Worm (Caenorhabditis elegans) whole organism, L2 larva: ENCODE data around the gene sftb-6.

Experiments
- C34F6.9 ChIP-seq: fragments of 150-350 bp; optimal IDR thresholded peaks from 2 replicates; lab custom pipeline; 2014; ENCODE audit warnings: missing biosample characterization, missing genetic modification characterization
- R02D3.7 ChIP-seq: fragments of 150-350 bp; optimal IDR thresholded peaks from 2 replicates; lab custom pipeline; 2014; ENCODE audit warnings: missing biosample characterization, missing genetic modification characterization
- Y55F3AM.14 ChIP-seq: fragments of 200-800 bp; sonication (Bioruptor generic); optimal IDR thresholded peaks from 2 replicates; lab custom pipeline; 2018; ENCODE audit warnings: mild to moderate bottlenecking, missing genetic modification characterization, missing compliant biosample characterization
- ZK546.5 ChIP-seq: sonication (generic microtip); optimal IDR thresholded peaks from 2 replicates; lab custom pipeline; 2017; ENCODE audit warnings: missing biosample characterization, missing genetic modification characterization
- alr-1 ChIP-seq: fragments of 150-350 bp; optimal IDR thresholded peaks from 2 replicates; lab custom pipeline; 2014; ENCODE audit warnings: missing biosample characterization, missing genetic modification characterization
- ama-1 ChIP-seq: fragments of 150-350 bp; optimal IDR thresholded peaks from 2 replicates; lab custom pipeline; 2018; ENCODE audit warnings: inconsistent platforms
- blmp-1 ChIP-seq: sonication (generic microtip); optimal IDR thresholded peaks from 2 replicates; lab custom pipeline; 2017; ENCODE audit warnings: missing genetic modification characterization, mild to moderate bottlenecking, missing compliant biosample characterization, antibody characterized with exemption, moderate library complexity; ENCODE audit not compliant: insufficient read depth
- ceh-16 ChIP-seq: fragments of 150-350 bp; optimal IDR thresholded peaks from 2 replicates; lab custom pipeline; 2014; ENCODE audit warnings: missing biosample characterization, missing genetic modification characterization
- ceh-82 ChIP-seq: fragments of 150-350 bp; optimal IDR thresholded peaks from 2 replicates; lab custom pipeline; 2014; ENCODE audit warnings: missing biosample characterization, missing genetic modification characterization
- dmd-4 ChIP-seq: sonication (generic microtip); optimal IDR thresholded peaks from 2 replicates; lab custom pipeline; 2017; ENCODE audit warnings: missing biosample characterization, missing genetic modification characterization
- egl-27 ChIP-seq: sonication (generic microtip); optimal IDR thresholded peaks from 3 replicates; lab custom pipeline; 2017; ENCODE audit warnings: missing biosample characterization, missing genetic modification reagents, missing genetic modification characterization
- elt-1 ChIP-seq: fragments of 150-350 bp; optimal IDR thresholded peaks from 2 replicates; lab custom pipeline; 2014; ENCODE audit warnings: missing biosample characterization, missing genetic modification characterization
- fos-1 ChIP-seq: fragments of 150-350 bp; optimal IDR thresholded peaks from 2 replicates; lab custom pipeline; 2014; ENCODE audit warnings: missing biosample characterization, missing genetic modification characterization
- gmeb-1 ChIP-seq: fragments of 150-350 bp; optimal IDR thresholded peaks from 2 replicates; lab custom pipeline; 2014; ENCODE audit warnings: missing biosample characterization, missing genetic modification characterization
- lin-11 ChIP-seq: fragments of 150-350 bp; sonication (generic microtip); optimal IDR thresholded peaks from 2 replicates; lab custom pipeline; 2014; ENCODE audit warnings: missing biosample characterization, missing genetic modification characterization, inconsistent platforms, mixed read lengths
- lin-13 ChIP-seq: fragments of 150-350 bp; optimal IDR thresholded peaks from 2 replicates; lab custom pipeline; 2014; ENCODE audit warnings: missing biosample characterization, missing genetic modification reagents, missing genetic modification characterization
- lsy-2 ChIP-seq, 2 experiments: fragments of 150-350 bp in 1 of 2; sonication (generic microtip) in 1 of 2; optimal IDR thresholded peaks; 2 replicates each; lab custom pipeline; 2014 to 2017; ENCODE audit warnings: missing biosample characterization in 2 of 2, missing genetic modification characterization in 2 of 2
- mab-5 ChIP-seq: fragments of 150-350 bp; optimal IDR thresholded peaks from 2 replicates; lab custom pipeline; 2014; ENCODE audit warnings: missing biosample characterization, missing genetic modification characterization
- mdl-1 ChIP-seq, 2 experiments: fragments of 150-350 bp in 1 of 2; sonication (generic microtip) in 1 of 2; optimal IDR thresholded peaks; 2 replicates each; lab custom pipeline; 2017; ENCODE audit warnings: missing biosample characterization in 2 of 2, missing genetic modification characterization in 2 of 2
- nhr-10 ChIP-seq: sonication (generic microtip); optimal IDR thresholded peaks from 2 replicates; lab custom pipeline; 2017; ENCODE audit warnings: missing biosample characterization, missing genetic modification characterization
- nhr-129 ChIP-seq: fragments of 150-350 bp; optimal IDR thresholded peaks from 2 replicates; lab custom pipeline; 2014; ENCODE audit warnings: missing biosample characterization, missing genetic modification characterization
- nhr-25 ChIP-seq: fragments of 150-350 bp; sonication (generic microtip); optimal IDR thresholded peaks from 3 replicates; lab custom pipeline; 2014; ENCODE audit warnings: missing biosample characterization, missing genetic modification characterization
- nhr-6 ChIP-seq: fragments of 150-350 bp; optimal IDR thresholded peaks from 2 replicates; lab custom pipeline; 2014; ENCODE audit warnings: missing biosample characterization, missing genetic modification characterization
- nhr-77 ChIP-seq: fragments of 150-350 bp; optimal IDR thresholded peaks from 2 replicates; lab custom pipeline; 2014; ENCODE audit warnings: missing biosample characterization, missing genetic modification characterization
- peb-1 ChIP-seq: fragments of 150-350 bp; optimal IDR thresholded peaks from 2 replicates; lab custom pipeline; 2014; ENCODE audit warnings: missing biosample characterization, missing genetic modification characterization
- sem-4 ChIP-seq: fragments of 150-350 bp; optimal IDR thresholded peaks from 2 replicates; lab custom pipeline; 2014; ENCODE audit warnings: missing biosample characterization, missing genetic modification reagents, missing genetic modification characterization
- skn-1 ChIP-seq: sonication (generic microtip); optimal IDR thresholded peaks from 2 replicates; lab custom pipeline; 2017; ENCODE audit warnings: missing biosample characterization, missing genetic modification characterization
- sma-3 ChIP-seq: sonication (generic microtip); optimal IDR thresholded peaks from 2 replicates; lab custom pipeline; 2016; ENCODE audit warnings: missing genetic modification reagents, missing genetic modification characterization, missing compliant biosample characterization
- sma-9 ChIP-seq, 2 experiments: fragments of 150-350 bp in 1 of 2; sonication (generic microtip) in 1 of 2; optimal IDR thresholded peaks; 2 replicates each; lab custom pipeline; 2014 to 2016; ENCODE audit warnings: missing genetic modification characterization in 2 of 2, mild to moderate bottlenecking in 1 of 2, missing biosample characterization in 1 of 2, missing compliant biosample characterization in 1 of 2, missing genetic modification reagents in 1 of 2, moderate library complexity in 1 of 2
- snpc-4 ChIP-seq: fragments of 150-350 bp; optimal IDR thresholded peaks from 2 replicates; lab custom pipeline; 2014; ENCODE audit warnings: missing biosample characterization, missing genetic modification characterization
- unc-39 ChIP-seq: fragments of 150-350 bp; optimal IDR thresholded peaks from 2 replicates; lab custom pipeline; 2014; ENCODE audit warnings: missing biosample characterization, missing genetic modification characterization
- zag-1 ChIP-seq: fragments of 150-350 bp; optimal IDR thresholded peaks from 2 replicates; lab custom pipeline; 2014; ENCODE audit warnings: missing biosample characterization, missing genetic modification characterization
- ztf-1 ChIP-seq: fragments of 200-800 bp; sonication (Bioruptor generic); conservative IDR thresholded peaks from 2 replicates; pipeline ENCODE4 v1.3.6; 2022; ENCODE audit warnings: missing genetic modification characterization, missing compliant biosample characterization
- ztf-4 ChIP-seq: fragments of 150-350 bp; optimal IDR thresholded peaks from 2 replicates; lab custom pipeline; 2014; ENCODE audit warnings: missing biosample characterization, missing genetic modification characterization

Gene sftb-6

ce11 chrII:121121-121520 is 22.9 kb downstream of the sftb-6 start, which contains the start of gene K10B4.3:
TSS of gene K10B4.3 (minus strand) at chrII:121221.
- no peak for TF ChIP-seq sma-3 (GFP tag; lab: Kevin White, UChicago)
- no peak for TF ChIP-seq ceh-82 (tag; lab: Kevin White, UChicago)
- TF ChIP-seq skn-1 (tag; lab: Kevin White, UChicago), result no peak
- no peak for TF ChIP-seq fos-1 (tag; lab: Kevin White, UChicago)
- TF ChIP-seq nhr-129, result no peak
- no peak for TF ChIP-seq ZK546.5 (tag; lab: Kevin White, UChicago)
- TF ChIP-seq snpc-4 (tag; lab: Kevin White, UChicago), result no peak
- no peak for TF ChIP-seq lin-13 (GFP tag; lab: Kevin White, UChicago)
- TF ChIP-seq zag-1 (tag; lab: Kevin White, UChicago), result no peak
- TF ChIP-seq egl-27 (tag; lab: Kevin White, UChicago), result no peak
- no peak for TF ChIP-seq sem-4 (tag; lab: Kevin White, UChicago)
- no peak for TF ChIP-seq unc-39
- TF ChIP-seq mdl-1 (tag; optimal IDR thresholded peaks at IDR 0.05; lab: Kevin White, UChicago), result no peak
- TF ChIP-seq ama-1 (lab: Kevin White, UChicago), result no peak
- TF ChIP-seq elt-1 (tag; lab: Kevin White, UChicago), result no peak
- no peak for TF ChIP-seq Y55F3AM.14
- no peak for TF ChIP-seq C34F6.9 (tag; lab: Kevin White, UChicago)

- TF ChIP-seq sma-3 (GFP tag; lab: Kevin White, UChicago), result peak; percentile 13
- no peak for TF ChIP-seq mdl-1 (tag; optimal IDR thresholded peaks at IDR 0.05; lab: Kevin White, UChicago)
- no peak for TF ChIP-seq lin-13 (GFP tag; lab: Kevin White, UChicago)
- no peak for TF ChIP-seq blmp-1 (tag; lab: Kevin White, UChicago)
- no peak for TF ChIP-seq ceh-82 (tag; lab: Kevin White, UChicago)
- TF ChIP-seq alr-1 (tag; lab: Kevin White, UChicago), result no peak
- TF ChIP-seq elt-1 (tag; lab: Kevin White, UChicago), result no peak
- no peak for TF ChIP-seq ztf-1 (GFP tag; lab: Robert Waterston, UW)
- no peak for TF ChIP-seq mab-5 (tag; lab: Kevin White, UChicago)
- TF ChIP-seq C34F6.9 (tag; lab: Kevin White, UChicago), result peak; percentile 8
- TF ChIP-seq snpc-4 (tag; lab: Kevin White, UChicago), result no peak
- TF ChIP-seq gmeb-1, result no peak
- peak; percentile 35 for TF ChIP-seq fos-1 (tag; lab: Kevin White, UChicago)
- no peak for TF ChIP-seq sem-4 (tag; lab: Kevin White, UChicago)
- TF ChIP-seq unc-39, result no peak
Measured at ce11 chrII:122008-122407, 23.8 kb downstream of the sftb-6 start.

ce11 chrII:122494-122893 is 24.3 kb downstream of the sftb-6 start:
- peak; percentile 88 for TF ChIP-seq fos-1 (tag; lab: Kevin White, UChicago)
- TF ChIP-seq dmd-4 (tag; lab: Kevin White, UChicago), result no peak

ce11 chrII:124904-125303 is 26.7 kb downstream of the sftb-6 start, which contains the start of gene nmur-2:
TSS of gene nmur-2 (minus strand) at chrII:125004.
- no peak for TF ChIP-seq ZK546.5 (tag; lab: Kevin White, UChicago)
- no peak for TF ChIP-seq peb-1 (tag; lab: Kevin White, UChicago)
- no peak for TF ChIP-seq nhr-6 (tag; lab: Kevin White, UChicago)
- TF ChIP-seq lsy-2 (tag; optimal IDR thresholded peaks at IDR 0.05; lab: Kevin White, UChicago), result no peak
- no peak for TF ChIP-seq ceh-16
- TF ChIP-seq sem-4 (tag; lab: Kevin White, UChicago), result no peak
- TF ChIP-seq mdl-1 (tag; optimal IDR thresholded peaks at IDR 0.05; lab: Kevin White, UChicago), result no peak
- TF ChIP-seq unc-39, result no peak
- TF ChIP-seq ztf-4 (tag; lab: Kevin White, UChicago), result no peak
- TF ChIP-seq nhr-129, result no peak
- TF ChIP-seq, all 48 proteins: peak for 0

ce11 chrII:128929-129328 is 30.7 kb downstream of the sftb-6 start, which contains the start of gene srd-3:
TSS of gene srd-3 (minus strand) at chrII:129029.
- no peak for TF ChIP-seq nhr-25 (tag; lab: Kevin White, UChicago)
- no peak for TF ChIP-seq sma-9 (GFP tag; optimal IDR thresholded peaks at IDR 0.05; lab: Kevin White, UChicago)
- TF ChIP-seq sma-9 (tag; optimal IDR thresholded peaks at IDR 0.05; lab: Kevin White, UChicago), result no peak
- no peak for TF ChIP-seq zag-1 (tag; lab: Kevin White, UChicago)
- no peak for TF ChIP-seq gmeb-1
- TF ChIP-seq nhr-77 (tag; lab: Kevin White, UChicago), result no peak
- no peak for TF ChIP-seq ama-1 (lab: Kevin White, UChicago)
- TF ChIP-seq lin-11, result no peak
- no peak for TF ChIP-seq R02D3.7 (tag; lab: Kevin White, UChicago)
- TF ChIP-seq snpc-4 (tag; lab: Kevin White, UChicago), result no peak
- no peak for TF ChIP-seq nhr-10 (tag; lab: Kevin White, UChicago)
- no peak for TF ChIP-seq lin-13 (GFP tag; lab: Kevin White, UChicago)
- TF ChIP-seq unc-39, result no peak
